Fruit fly (Drosophila melanogaster): ENCODE measurements around the gene CG9117.

CG9117 gene

DNA sequence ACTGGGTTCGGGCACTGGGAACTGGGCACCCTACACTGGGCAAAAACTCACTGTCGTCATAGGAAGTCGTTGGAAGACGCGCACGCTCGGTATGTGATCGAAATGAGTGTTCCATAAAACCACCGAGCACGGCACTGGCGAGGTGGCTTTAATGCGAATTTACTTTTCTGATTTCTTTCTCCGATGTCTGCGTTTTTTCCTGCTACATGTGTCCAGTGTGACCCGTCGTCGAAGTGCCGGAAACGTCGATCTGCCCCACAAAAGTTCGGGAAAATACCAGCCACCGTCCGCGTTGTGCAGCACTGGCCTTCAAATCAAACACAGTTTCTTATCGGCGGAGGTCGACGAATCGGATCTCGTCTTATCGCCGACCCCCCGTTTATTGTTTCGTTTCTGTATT, 38.5 kb downstream of the CG9117 start, which contains the start of gene Kdm5:
Gene Kdm5, minus strand, starts transcription at position 255 of the 400 bp plus-strand sequence.
- TF ChIP-seq Snoo (tag; optimal IDR thresholded peaks at IDR 0.05) (peak; percentile 41), CG13204 (GFP tag; optimal IDR thresholded peaks at IDR 0.05) (no peak), Ets98B (GFP tag; IDR thresholded peaks at IDR 0.05) (peak; percentile 46), CG12605 (GFP tag; IDR thresholded peaks at IDR 0.05) (no peak), CG10348 (GFP tag; IDR thresholded peaks at IDR 0.05) (no peak), CG8159 (tag; optimal IDR thresholded peaks at IDR 0.05) (peak; percentile 2), Pif1A (GFP tag; optimal IDR thresholded peaks at IDR 0.05) (no peak), rn (GFP tag; IDR thresholded peaks at IDR 0.05) (no peak), CG15710 (tag; optimal IDR thresholded peaks at IDR 0.05) (no peak), CG4496 (GFP tag; IDR thresholded peaks at IDR 0.05) (peak; percentile 51; the same call in 1 of the 3 replicates), CG9948 (tag; optimal IDR thresholded peaks at IDR 0.05) (no peak), EcR (GFP tag; optimal IDR thresholded peaks at IDR 0.05) (peak; percentile 24), D1 (tag; optimal IDR thresholded peaks at IDR 0.05) (no peak), CG32121 (GFP tag; IDR thresholded peaks at IDR 0.05) (peak; percentile 34; the same call in 1 of the 2 replicates), fd96Ca (GFP tag; IDR thresholded peaks at IDR 0.05) (0 out of 3 replicates have a peak, but pooled peaks have one; percentile 10), CG17806 (tag; optimal IDR thresholded peaks at IDR 0.05) (peak; percentile 9)

DNA sequence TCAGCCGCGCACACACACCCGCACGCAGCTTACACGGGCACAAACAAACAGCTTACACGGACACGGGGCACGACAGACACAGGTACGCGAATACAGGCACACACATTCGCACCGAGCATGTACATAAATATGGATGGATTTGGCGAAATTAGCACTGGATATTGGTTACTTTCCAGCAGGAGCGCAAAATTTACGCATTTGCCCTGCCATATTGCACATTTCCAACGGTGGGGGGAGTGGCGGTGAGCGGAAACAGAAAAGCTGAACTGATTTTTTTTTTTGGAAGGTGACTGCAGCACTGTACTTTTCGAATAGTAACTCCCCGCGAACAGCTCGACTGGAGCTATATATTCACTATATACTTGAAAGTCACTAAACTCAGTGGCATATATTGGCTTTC, 39.3 kb downstream of the CG9117 start:
- TF ChIP-seq Ets98B (GFP tag; IDR thresholded peaks at IDR 0.05) (no peak), CG8301 (tag; optimal IDR thresholded peaks at IDR 0.05) (no peak), Pif1B (GFP tag; optimal IDR thresholded peaks at IDR 0.05) (no peak), Pif1A (GFP tag; optimal IDR thresholded peaks at IDR 0.05) (no peak), CG4496 (GFP tag; IDR thresholded peaks at IDR 0.05) (0 out of 3 replicates have a peak, but pooled peaks have one; percentile 3)

DNA sequence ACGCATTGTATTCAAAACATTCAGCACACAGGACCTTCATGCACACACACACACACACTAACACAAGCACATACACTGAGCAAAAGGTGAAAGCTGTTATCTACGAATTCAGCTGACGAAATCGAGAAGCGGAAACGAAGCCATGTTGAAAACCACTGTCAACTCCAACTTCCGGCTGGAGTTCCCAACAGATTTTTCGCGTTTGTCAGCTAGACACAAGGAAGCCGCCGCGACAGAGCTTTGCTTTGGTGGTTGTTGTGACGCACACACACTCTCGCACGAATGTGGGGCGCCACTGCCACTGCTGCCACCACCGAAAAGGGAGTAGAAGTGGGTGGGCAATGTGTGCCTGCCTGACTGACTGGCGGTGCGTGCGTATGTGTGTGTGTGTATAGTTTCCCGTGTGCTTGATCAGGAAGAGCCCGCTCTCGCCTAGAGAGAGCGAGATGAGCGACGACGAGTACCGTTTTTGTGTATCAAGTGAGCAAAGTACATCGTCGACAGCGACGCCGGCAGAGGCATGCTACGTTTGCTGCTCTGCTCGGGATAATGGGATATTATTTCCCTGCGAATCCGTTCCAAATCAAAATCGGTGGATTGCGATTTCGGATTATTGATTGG, 40.0 kb downstream of the CG9117 start:
- peak; percentile 15 for TF ChIP-seq CG34367 (tag; optimal IDR thresholded peaks at IDR 0.05)
- no peak for TF ChIP-seq fd96Ca (GFP tag; IDR thresholded peaks at IDR 0.05)
- TF ChIP-seq CG8159 (tag; optimal IDR thresholded peaks at IDR 0.05), result peak; percentile 6
- no peak for TF ChIP-seq D1 (tag; optimal IDR thresholded peaks at IDR 0.05)
- TF ChIP-seq EcR (GFP tag; optimal IDR thresholded peaks at IDR 0.05), result no peak
- TF ChIP-seq CG9948 (tag; optimal IDR thresholded peaks at IDR 0.05), result no peak
- TF ChIP-seq gl (tag; optimal IDR thresholded peaks at IDR 0.05), result peak; percentile 34
- peak; percentile 39 for TF ChIP-seq CG15710 (tag; optimal IDR thresholded peaks at IDR 0.05)
- no peak for TF ChIP-seq CG32121 (GFP tag; IDR thresholded peaks at IDR 0.05)
- peak; percentile 10; the same call in 2 of the 3 replicates for TF ChIP-seq CG4496 (GFP tag; IDR thresholded peaks at IDR 0.05)
- TF ChIP-seq Snoo (tag; optimal IDR thresholded peaks at IDR 0.05), result peak; percentile 31
- no peak for TF ChIP-seq CG12605 (GFP tag; IDR thresholded peaks at IDR 0.05)
- peak; percentile 10 for TF ChIP-seq CG13204 (GFP tag; optimal IDR thresholded peaks at IDR 0.05)
- no peak for TF ChIP-seq CG10348 (GFP tag; IDR thresholded peaks at IDR 0.05)

DNA sequence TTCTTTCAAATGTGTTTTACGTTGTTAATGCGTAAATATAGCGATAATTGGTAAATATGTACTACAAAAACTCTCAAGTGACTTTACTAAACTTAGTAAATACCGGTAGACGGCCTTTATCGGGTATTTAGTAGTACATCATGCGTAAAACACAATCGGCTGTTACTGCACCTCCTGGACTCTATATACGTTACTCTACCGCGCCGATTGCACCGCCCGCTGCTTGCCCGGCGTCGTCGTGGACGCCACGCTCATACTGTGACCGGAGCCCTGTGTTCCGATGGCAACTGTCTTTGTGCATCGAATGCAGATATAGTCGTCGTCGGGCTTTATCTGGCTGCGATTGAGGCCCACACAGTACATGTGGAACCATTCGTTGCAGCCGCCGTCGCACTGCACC, 47.3 kb downstream of the CG9117 start:
- no peak for TF ChIP-seq Snoo (tag; optimal IDR thresholded peaks at IDR 0.05)
- TF ChIP-seq CG34367 (tag; optimal IDR thresholded peaks at IDR 0.05), result no peak
- peak; percentile 45 for TF ChIP-seq CG13204 (GFP tag; optimal IDR thresholded peaks at IDR 0.05)
- TF ChIP-seq CG12605 (GFP tag; IDR thresholded peaks at IDR 0.05), result no peak
- no peak for TF ChIP-seq CG17806 (tag; optimal IDR thresholded peaks at IDR 0.05)
- TF ChIP-seq D1 (tag; optimal IDR thresholded peaks at IDR 0.05), result no peak
- 0 out of 3 replicates have a peak, but pooled peaks have one; percentile 34 for TF ChIP-seq fd96Ca (GFP tag; IDR thresholded peaks at IDR 0.05)

DNA sequence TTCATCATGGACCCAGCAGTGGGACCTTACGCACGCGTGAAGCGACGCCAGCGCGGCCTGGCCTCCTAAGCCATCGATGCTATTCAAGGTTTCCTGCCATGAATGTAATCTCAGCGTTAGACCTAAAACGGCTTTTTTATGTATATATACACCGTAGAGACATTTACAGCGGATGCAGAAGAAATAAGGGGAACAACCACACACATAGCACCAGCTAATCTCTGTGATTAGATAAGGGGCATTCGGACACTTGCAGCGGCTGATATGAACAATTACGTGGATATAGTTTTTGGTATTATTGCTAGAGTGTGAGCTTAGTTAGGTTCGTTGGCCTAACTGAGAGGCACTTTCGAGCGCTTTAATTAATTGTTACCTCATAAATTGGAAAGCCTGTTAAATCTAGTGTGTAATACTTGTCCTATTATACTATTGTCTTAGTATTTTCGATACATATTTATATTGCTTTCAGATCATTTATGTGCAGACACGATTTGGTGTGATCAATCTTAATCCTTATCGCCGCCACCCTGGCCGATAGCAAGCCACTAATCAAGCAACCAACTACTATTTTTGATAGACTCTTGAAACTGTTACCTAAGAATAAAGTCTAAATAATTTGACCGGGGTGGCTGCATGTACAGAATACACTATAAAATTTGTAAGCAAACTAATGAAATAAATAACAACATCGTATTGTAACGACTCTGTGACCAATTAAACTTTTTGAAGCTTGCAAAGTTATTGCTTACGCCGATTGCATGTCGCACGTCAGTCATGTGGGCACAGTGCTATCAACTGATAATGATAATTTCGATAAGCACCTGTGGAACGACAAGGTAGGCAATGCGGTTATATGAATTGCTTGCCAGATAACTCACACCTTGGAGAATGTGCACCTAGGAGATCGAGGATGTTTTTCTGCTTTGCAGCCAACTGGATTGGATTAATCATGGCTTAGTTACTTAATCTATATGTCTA, 49.3 kb downstream of the CG9117 start:
- TF ChIP-seq CG17806 (tag; optimal IDR thresholded peaks at IDR 0.05) (no peak), CG34367 (tag; optimal IDR thresholded peaks at IDR 0.05) (no peak)
